Fruit fly (Drosophila melanogaster) whole organism, adult: Measurements from ENCODE around the gene mtrm.

Source experiments
- CG5204 ChIP-seq: fragments of 200-800 bp; sonication (Bioruptor generic); optimal IDR thresholded peaks from 2 replicates; lab custom pipeline; 2016; ENCODE audit warnings: missing biosample characterization, missing genetic modification characterization
- CG7101 ChIP-seq: fragments of 200-800 bp; sonication (Bioruptor generic); optimal IDR thresholded peaks from 2 replicates; lab custom pipeline; 2018; ENCODE audit warnings: missing biosample characterization, mild to moderate bottlenecking, missing genetic modification characterization, moderate library complexity
- cnc ChIP-seq, 2 experiments: fragments of >200 bp; optimal IDR thresholded peaks; 2 replicates each; lab custom pipeline; 2017

DNA sequence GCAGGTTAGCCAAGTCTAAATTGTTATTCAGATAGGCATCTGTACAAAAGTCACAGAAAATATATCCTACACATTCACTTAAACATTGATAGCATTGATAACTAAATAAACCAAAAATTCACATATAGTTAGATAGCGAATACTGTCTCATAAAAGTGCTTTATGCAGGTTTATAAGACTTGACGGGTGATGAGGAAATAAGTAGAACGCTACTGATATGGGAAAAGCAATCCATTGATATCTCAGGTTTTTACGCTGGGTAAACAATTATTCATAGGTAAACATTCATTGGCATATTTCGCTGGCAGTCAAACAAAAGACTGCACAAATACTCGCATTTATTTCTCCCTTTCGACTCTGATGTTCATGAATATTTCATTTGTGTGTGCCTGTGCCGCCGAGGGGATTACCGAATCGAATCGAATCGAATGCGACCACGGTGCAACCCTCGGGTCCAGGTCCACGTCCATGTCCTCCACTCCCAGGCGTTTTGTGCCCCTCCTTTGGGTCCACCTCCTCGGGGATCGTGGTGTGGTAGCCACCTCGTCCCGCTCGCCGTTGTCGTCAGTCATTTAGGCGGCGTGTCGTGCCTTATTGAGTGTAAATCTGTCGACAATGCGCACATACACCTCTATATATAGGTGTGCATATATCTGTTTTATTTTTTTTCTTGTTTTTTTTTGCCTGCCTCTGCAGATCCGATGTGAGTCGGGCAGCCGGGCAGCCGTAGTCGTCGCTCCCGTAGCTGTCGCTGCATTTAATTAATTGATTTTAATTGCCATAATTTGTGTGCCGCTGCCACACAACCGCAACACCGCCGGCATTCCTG lies 47.5 kb downstream of the mtrm start:
- no peak for TF ChIP-seq CG5204 (GFP tag; lab: Kevin White, UChicago)
- no peak for TF ChIP-seq CG7101
- no peak for TF ChIP-seq cnc (optimal IDR thresholded peaks at IDR 0.05; lab: Kevin White, UChicago)
